Fruit fly (Drosophila melanogaster): Measurements from ENCODE around the gene CG5746.

Gene CG5746

dm6 chr3R:24320342-24320711 is 28.3 kb downstream of the CG5746 start (continued):
- TF ChIP-seq sc (optimal IDR thresholded peaks at IDR 0.05) = no peak
- no peak for TF ChIP-seq sc (GFP tag; optimal IDR thresholded peaks at IDR 0.05)
- TF ChIP-seq CG31365 (tag; optimal IDR thresholded peaks at IDR 0.05) = no peak
- TF ChIP-seq crp (GFP tag; optimal IDR thresholded peaks at IDR 0.05) = no peak
- peak; percentile 41 for TF ChIP-seq CG10979 (tag; optimal IDR thresholded peaks at IDR 0.05)
- TF ChIP-seq MTF-1 (GFP tag; optimal IDR thresholded peaks at IDR 0.05; ENCODE audit: borderline replicate concordance) = no peak
- TF ChIP-seq Ptx1 (GFP tag; IDR thresholded peaks at IDR 0.05) = no peak
- peak; percentile 2 for TF ChIP-seq zen (tag; optimal IDR thresholded peaks at IDR 0.05)
- TF ChIP-seq Kr (GFP tag; optimal IDR thresholded peaks at IDR 0.05) = no peak
- TF ChIP-seq CG13624 (GFP tag; optimal IDR thresholded peaks at IDR 0.05) = no peak
- TF ChIP-seq Bgb (GFP tag; IDR thresholded peaks at IDR 0.05; ENCODE audit: partially characterized antibody) = peak; percentile 80
- no peak for TF ChIP-seq CG17612 (GFP tag; IDR thresholded peaks at IDR 0.05)
- TF ChIP-seq aop (GFP tag; IDR thresholded peaks at IDR 0.05) = no peak
- TF ChIP-seq Ravus (GFP tag; IDR thresholded peaks at IDR 0.05) = no peak
- TF ChIP-seq dm (GFP tag; optimal IDR thresholded peaks at IDR 0.05) = peak; percentile 28
- TF ChIP-seq CG1233 (GFP tag; optimal IDR thresholded peaks at IDR 0.05) = no peak
- no peak for TF ChIP-seq CG12236 (GFP tag; optimal IDR thresholded peaks at IDR 0.05)
- no peak for TF ChIP-seq Mad (GFP tag; optimal IDR thresholded peaks at IDR 0.05)
- no peak for TF ChIP-seq Stat92E (GFP tag; optimal IDR thresholded peaks at IDR 0.05)
- no peak for TF ChIP-seq Deaf1 (tag; optimal IDR thresholded peaks at IDR 0.05)
- peak; percentile 76 for TF ChIP-seq Med (GFP tag)
- no peak for TF ChIP-seq jigr1 (GFP tag; IDR thresholded peaks at IDR 0.05)
- no peak for TF ChIP-seq CG4328 (GFP tag; optimal IDR thresholded peaks at IDR 0.05)
- TF ChIP-seq lilli (GFP tag; optimal IDR thresholded peaks at IDR 0.05) = no peak
- TF ChIP-seq CTCF (GFP tag; optimal IDR thresholded peaks at IDR 0.05) = no peak
- no peak for TF ChIP-seq Mrtf (GFP tag; IDR thresholded peaks at IDR 0.05)
- no peak for TF ChIP-seq sisA (GFP tag; IDR thresholded peaks at IDR 0.05)
- TF ChIP-seq CG30431 (GFP tag; optimal IDR thresholded peaks at IDR 0.05) = no peak
- no peak for TF ChIP-seq CG17361 (GFP tag; IDR thresholded peaks at IDR 0.05)
- 0 out of 2 replicates have a peak, but pooled peaks have one; percentile 13 for TF ChIP-seq Adf1 (GFP tag; IDR thresholded peaks at IDR 0.05)
- TF ChIP-seq Optix (GFP tag; IDR thresholded peaks at IDR 0.05) = no peak
- no peak for TF ChIP-seq sqz (GFP tag; optimal IDR thresholded peaks at IDR 0.05)
- TF ChIP-seq CG12769 (tag; optimal IDR thresholded peaks at IDR 0.05) = no peak
- no peak for TF ChIP-seq CG6272 (GFP tag; IDR thresholded peaks at IDR 0.05)
- TF ChIP-seq ap (GFP tag; IDR thresholded peaks at IDR 0.05) = no peak
- no peak for TF ChIP-seq stc (GFP tag; IDR thresholded peaks at IDR 0.05)
- no peak for TF ChIP-seq CG9932 (GFP tag; IDR thresholded peaks at IDR 0.05)
- no peak for TF ChIP-seq org-1 (GFP tag; optimal IDR thresholded peaks at IDR 0.05)
- TF ChIP-seq ham (GFP tag; IDR thresholded peaks at IDR 0.05) = no peak
- TF ChIP-seq ato (GFP tag; IDR thresholded peaks at IDR 0.05; ENCODE audit: partially characterized antibody) = peak; percentile 68
- no peak for TF ChIP-seq CG17385 (GFP tag; optimal IDR thresholded peaks at IDR 0.05)
- no peak for TF ChIP-seq scrt (GFP tag; optimal IDR thresholded peaks at IDR 0.05)
- no peak for TF ChIP-seq fd64A (GFP tag; optimal IDR thresholded peaks at IDR 0.05)
- TF ChIP-seq Rx (GFP tag; IDR thresholded peaks at IDR 0.05) = no peak
- TF ChIP-seq CG14965 (GFP tag; optimal IDR thresholded peaks at IDR 0.05; ENCODE audit: borderline replicate concordance) = no peak
- no peak for TF ChIP-seq Hr78 (GFP tag; optimal IDR thresholded peaks at IDR 0.05)
- TF ChIP-seq CG12104 (GFP tag; optimal IDR thresholded peaks at IDR 0.05) = no peak
- peak; percentile 88 for TF ChIP-seq E2f2 (GFP tag; IDR thresholded peaks at IDR 0.05)
- no peak for TF ChIP-seq CG4854 (GFP tag; optimal IDR thresholded peaks at IDR 0.05)
- TF ChIP-seq Hsf (GFP tag; optimal IDR thresholded peaks at IDR 0.05) = no peak
- TF ChIP-seq CG11695 (GFP tag; IDR thresholded peaks at IDR 0.05) = no peak
- TF ChIP-seq CG8944 (GFP tag; optimal IDR thresholded peaks at IDR 0.05) = no peak
- no peak for TF ChIP-seq CG9876 (GFP tag; optimal IDR thresholded peaks at IDR 0.05)
